Fruit fly (Drosophila melanogaster): ENCODE results near the gene rg.

Gene rg

DNA sequence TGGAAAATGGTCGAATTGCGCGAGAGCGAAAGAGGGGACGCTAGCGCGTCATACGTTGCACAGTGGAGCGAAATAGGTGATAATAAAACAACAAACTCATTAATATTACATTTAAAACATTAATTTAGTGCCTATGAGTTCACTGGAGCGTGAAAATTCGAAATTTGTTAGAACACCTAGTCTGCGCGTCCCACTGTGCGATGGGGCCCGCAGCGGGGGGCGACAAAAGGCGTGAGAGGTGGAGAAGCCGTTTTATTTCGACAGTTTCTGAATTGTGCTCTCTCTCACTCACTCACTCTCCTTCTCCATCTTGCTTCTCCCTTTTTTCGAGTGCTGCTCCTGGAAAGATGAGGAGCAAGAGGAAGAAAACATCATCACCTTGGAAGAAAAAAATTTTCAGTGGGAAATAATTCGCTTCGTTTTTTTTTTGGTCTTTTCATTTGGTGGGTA is 1.9 kb upstream of the rg start (continued):
- TF ChIP-seq wek (GFP tag; optimal IDR thresholded peaks at IDR 0.05) (peak; percentile 66), her (GFP tag; optimal IDR thresholded peaks at IDR 0.05) (peak; percentile 87), Dref (GFP tag; IDR thresholded peaks at IDR 0.05) (peak; percentile 45), CG9817 (tag; optimal IDR thresholded peaks at IDR 0.05) (peak; percentile 84), fd3F (GFP tag; optimal IDR thresholded peaks at IDR 0.05) (peak; percentile 77), zen2 (GFP tag; IDR thresholded peaks at IDR 0.05; ENCODE audit: partially characterized antibody) (0 out of 3 replicates have a peak, but pooled peaks have one; percentile 34), CG6791 (GFP tag; IDR thresholded peaks at IDR 0.05; ENCODE audit: partially characterized antibody) (peak; percentile 61; the same call in 1 of the 3 replicates), CG11504 (tag; optimal IDR thresholded peaks at IDR 0.05) (peak; percentile 90), nau (GFP tag; optimal IDR thresholded peaks at IDR 0.05) (peak; percentile 91), sr (GFP tag; IDR thresholded peaks at IDR 0.05) (peak; percentile 94), CG10979 (tag; optimal IDR thresholded peaks at IDR 0.05) (peak; percentile 91), CG4328 (GFP tag; optimal IDR thresholded peaks at IDR 0.05) (peak; percentile 87), chn (GFP tag; optimal IDR thresholded peaks at IDR 0.05) (peak; percentile 97), CG2889 (GFP tag; IDR thresholded peaks at IDR 0.05) (peak; percentile 94), CG3847 (GFP tag; IDR thresholded peaks at IDR 0.05) (peak; percentile 95), ase (GFP tag; IDR thresholded peaks at IDR 0.05) (peak; percentile 97), CG14441 (GFP tag; IDR thresholded peaks at IDR 0.05) (peak; percentile 98), tna (GFP tag; IDR thresholded peaks at IDR 0.05; ENCODE audit: partially characterized antibody) (peak; percentile 47; the same call in 1 of the 2 replicates), Antp (GFP tag; optimal IDR thresholded peaks at IDR 0.05) (peak; percentile 97), C15 (GFP tag; IDR thresholded peaks at IDR 0.05) (peak; percentile 93), CG12299 (tag; optimal IDR thresholded peaks at IDR 0.05) (peak; percentile 74), sqz (GFP tag; optimal IDR thresholded peaks at IDR 0.05) (peak; percentile 61), CG18619 (GFP tag; optimal IDR thresholded peaks at IDR 0.05) (peak; percentile 93), Fer2 (tag; optimal IDR thresholded peaks at IDR 0.05) (peak; percentile 76), gcm (GFP tag; optimal IDR thresholded peaks at IDR 0.05) (peak; percentile 89), bowl (GFP tag; IDR thresholded peaks at IDR 0.05) (peak; percentile 91), CG15011 (GFP tag; optimal IDR thresholded peaks at IDR 0.05) (peak; percentile 87), Hsf (GFP tag; optimal IDR thresholded peaks at IDR 0.05) (peak; percentile 92), Hr78 (GFP tag; optimal IDR thresholded peaks at IDR 0.05) (peak in 1 of 2 experiments; percentile 75), CG8281 (tag; optimal IDR thresholded peaks at IDR 0.05) (peak; percentile 71), gem (tag; optimal IDR thresholded peaks at IDR 0.05) (peak; percentile 93), ewg (GFP tag; optimal IDR thresholded peaks at IDR 0.05) (peak; percentile 91), CG9215 (GFP tag; IDR thresholded peaks at IDR 0.05) (peak; percentile 91), TFAM (GFP tag; optimal IDR thresholded peaks at IDR 0.05) (peak; percentile 88), CG3726 (GFP tag; IDR thresholded peaks at IDR 0.05) (peak; percentile 96; the same call in 1 of the 3 replicates), Hand (GFP tag; optimal IDR thresholded peaks at IDR 0.05) (peak; percentile 94), CG33213 (GFP tag; optimal IDR thresholded peaks at IDR 0.05) (peak; percentile 90), CG9876 (GFP tag; optimal IDR thresholded peaks at IDR 0.05) (peak; percentile 78), cwo (GFP tag; optimal IDR thresholded peaks at IDR 0.05) (peak; percentile 93), twi (tag; optimal IDR thresholded peaks at IDR 0.05) (peak; percentile 75), CG1024 (GFP tag; IDR thresholded peaks at IDR 0.05) (peak; percentile 92), CG9727 (GFP tag; optimal IDR thresholded peaks at IDR 0.05) (peak; percentile 95), CG11093 (GFP tag; IDR thresholded peaks at IDR 0.05) (peak; percentile 95), Atf6 (GFP tag; IDR thresholded peaks at IDR 0.05) (peak; percentile 96), CG34376 (GFP tag; optimal IDR thresholded peaks at IDR 0.05) (peak; percentile 93), CG15601 (tag; optimal IDR thresholded peaks at IDR 0.05) (peak; percentile 81), Sin3A (optimal IDR thresholded peaks at IDR 0.05) (no peak), HmgZ (tag; optimal IDR thresholded peaks at IDR 0.05) (peak; percentile 92), CG9609 (GFP tag; optimal IDR thresholded peaks at IDR 0.05) (peak; percentile 89), CG12155 (GFP tag; optimal IDR thresholded peaks at IDR 0.05) (peak; percentile 92)

Data from whole organism, embryonic.